Fruit fly (Drosophila melanogaster) whole organism, prepupa: ENCODE measurements around the gene dmrt11E.

ENCODE experiments used
- Blimp-1 ChIP-seq: fragments of 200-800 bp; sonication (Bioruptor generic); optimal IDR thresholded peaks from 3 replicates; lab custom pipeline; 2017; ENCODE audit warnings: missing biosample characterization, missing genetic modification characterization, mild to moderate bottlenecking, moderate library complexity, missing genetic modification reagents
- CG1621 ChIP-seq: fragments of 200-800 bp; sonication (Bioruptor generic); optimal IDR thresholded peaks from 3 replicates; lab custom pipeline; 2018; ENCODE audit warnings: missing biosample characterization, mild to moderate bottlenecking, missing genetic modification characterization
- CG16779 ChIP-seq: fragments of 200-800 bp; sonication (Bioruptor generic); optimal IDR thresholded peaks from 3 replicates; lab custom pipeline; 2017; ENCODE audit warnings: missing biosample characterization, mild to moderate bottlenecking, missing genetic modification characterization
- CG3032 ChIP-seq: fragments of 200-800 bp; optimal IDR thresholded peaks from 2 replicates; lab custom pipeline; 2019; ENCODE audit warnings: missing biosample characterization, mild to moderate bottlenecking, missing genetic modification characterization, moderate library complexity
- CG6163 ChIP-seq: fragments of 200-800 bp; sonication (Bioruptor generic); IDR thresholded peaks from 3 replicates; pipeline ENCODE4 v1.3.6; 2022; ENCODE audit warnings: missing biosample characterization, missing genetic modification characterization
- CG6854 ChIP-seq: fragments of 200-800 bp; sonication (Bioruptor generic); optimal IDR thresholded peaks from 2 replicates; lab custom pipeline; 2017; ENCODE audit warnings: missing biosample characterization, mild to moderate bottlenecking, missing genetic modification characterization
- CG9139 ChIP-seq: fragments of 200-800 bp; sonication (Bioruptor generic); optimal IDR thresholded peaks from 3 replicates; lab custom pipeline; 2017; ENCODE audit warnings: missing biosample characterization, mild to moderate bottlenecking, missing genetic modification characterization
- Gug ChIP-seq: fragments of 200-800 bp; sonication (Bioruptor generic); IDR thresholded peaks from 2 replicates; pipeline ENCODE4 v1.3.6; 2022; ENCODE audit warnings: missing biosample characterization, missing genetic modification characterization
- Lpt ChIP-seq: fragments of 200-800 bp; sonication (Bioruptor generic); optimal IDR thresholded peaks from 3 replicates; lab custom pipeline; 2016; ENCODE audit warnings: missing biosample characterization, missing genetic modification characterization
- cyc ChIP-seq: fragments of 200-800 bp; sonication (Bioruptor generic); optimal IDR thresholded peaks from 3 replicates; lab custom pipeline; 2016; ENCODE audit warnings: missing biosample characterization, missing genetic modification characterization
- ss ChIP-seq, 2 experiments: fragments of 200-800 bp; sonication (Bioruptor generic); optimal IDR thresholded peaks; 2 replicates in 1 of 2; 3 replicates in 1 of 2; lab custom pipeline; 2017 to 2018; ENCODE audit warnings: mild to moderate bottlenecking in 2 of 2, missing biosample characterization in 2 of 2, missing genetic modification characterization in 2 of 2, moderate library complexity in 1 of 2

- TF ChIP-seq CG3032 (tag; lab: Kevin White, UChicago) (no peak), CG6163 (GFP tag; lab: Robert Waterston, UW) (no peak), CG16779 (tag; lab: Kevin White, UChicago) (no peak), ss (GFP tag; optimal IDR thresholded peaks at IDR 0.05; lab: Kevin White, UChicago) (no peak), CG9139 (GFP tag; lab: Kevin White, UChicago) (no peak), Gug (GFP tag; lab: Robert Waterston, UW) (no peak), Lpt (GFP tag; lab: Kevin White, UChicago) (no peak), cyc (no peak), CG6854 (no peak), CG1621 (tag; lab: Kevin White, UChicago) (no peak), Blimp-1 (GFP tag; lab: Kevin White, UChicago) (no peak)
These were observed 1.4 kb downstream of the dmrt11E start for dm6 chrX:13369438-13369837.
